Fruit fly (Drosophila melanogaster): Measurements from ENCODE around the gene CG14313.

CG14313 gene

dm6 chr3R:18220211-18220749 lies 28.5 kb upstream of the CG14313 start, which contains the start of the genes CG7988 and CG7183 (continued):
- peak; percentile 95 for TF ChIP-seq CG12104 (GFP tag; optimal IDR thresholded peaks at IDR 0.05)
- peak; percentile 58 for TF ChIP-seq ftz-f1 (GFP tag; optimal IDR thresholded peaks at IDR 0.05)
- peak; percentile 92 for TF ChIP-seq GATAe (GFP tag; conservative IDR thresholded peaks at IDR 0.05)
- no peak for TF ChIP-seq zen2 (GFP tag; IDR thresholded peaks at IDR 0.05; ENCODE audit: partially characterized antibody)

dm6 chr3R:18215900-18216299 lies 24.1 kb upstream of the CG14313 start, which contains the start of gene CG14314:
Gene CG14314, plus strand, starts transcription at chr3R:18216142.
- no peak for TF ChIP-seq Opbp (GFP tag; IDR thresholded peaks at IDR 0.05; ENCODE audit: partially characterized antibody)
- no peak for TF ChIP-seq ranshi (GFP tag; IDR thresholded peaks at IDR 0.05)
- TF ChIP-seq CG7556 (GFP tag; optimal IDR thresholded peaks at IDR 0.05), result no peak
- peak; percentile 56; the same call in 1 of the 2 replicates for TF ChIP-seq Bgb (GFP tag; IDR thresholded peaks at IDR 0.05; ENCODE audit: partially characterized antibody)
- peak; percentile 95 for TF ChIP-seq Ets65A (GFP tag)
- TF ChIP-seq HLHmδ (GFP tag; optimal IDR thresholded peaks at IDR 0.05), result no peak
- no peak for TF ChIP-seq Blimp-1 (GFP tag; optimal IDR thresholded peaks at IDR 0.05)
- TF ChIP-seq Six4 (GFP tag; optimal IDR thresholded peaks at IDR 0.05), result no peak
- no peak for TF ChIP-seq CG4854 (GFP tag; optimal IDR thresholded peaks at IDR 0.05)
- peak; percentile 53 for TF ChIP-seq CG17385 (GFP tag; optimal IDR thresholded peaks at IDR 0.05)
- TF ChIP-seq Fer3 (tag; optimal IDR thresholded peaks at IDR 0.05), result no peak
- no peak for TF ChIP-seq PHDP (tag; optimal IDR thresholded peaks at IDR 0.05)
- TF ChIP-seq CG6272 (GFP tag; IDR thresholded peaks at IDR 0.05), result no peak
- TF ChIP-seq CG2712 (tag; optimal IDR thresholded peaks at IDR 0.05), result no peak
- TF ChIP-seq CG6791 (GFP tag; IDR thresholded peaks at IDR 0.05; ENCODE audit: partially characterized antibody), result no peak
- no peak for TF ChIP-seq CG8359 (GFP tag; optimal IDR thresholded peaks at IDR 0.05; ENCODE audit: borderline replicate concordance)
- no peak for TF ChIP-seq CG14667 (GFP tag; IDR thresholded peaks at IDR 0.05)
- peak; percentile 39; the same call in 1 of the 2 replicates for TF ChIP-seq inv (GFP tag; IDR thresholded peaks at IDR 0.05; ENCODE audit: partially characterized antibody)
- TF ChIP-seq dm (GFP tag; optimal IDR thresholded peaks at IDR 0.05), result no peak
- no peak for TF ChIP-seq hkb (optimal IDR thresholded peaks at IDR 0.05)
- TF ChIP-seq hkb (GFP tag; IDR thresholded peaks at IDR 0.05), result no peak
- no peak for TF ChIP-seq Ada2b (GFP tag; IDR thresholded peaks at IDR 0.05)
- no peak for TF ChIP-seq HLH54F (GFP tag; optimal IDR thresholded peaks at IDR 0.05)
- no peak for TF ChIP-seq Trl (optimal IDR thresholded peaks at IDR 0.05)
- no peak for TF ChIP-seq Trl (GFP tag; optimal IDR thresholded peaks at IDR 0.05)
- no peak for TF ChIP-seq Nf-YB (GFP tag; optimal IDR thresholded peaks at IDR 0.05)
- no peak for TF ChIP-seq CG7357 (GFP tag; IDR thresholded peaks at IDR 0.05)
- no peak for TF ChIP-seq CG12071 (GFP tag; optimal IDR thresholded peaks at IDR 0.05)
- TF ChIP-seq Dp (GFP tag; optimal IDR thresholded peaks at IDR 0.05), result peak; percentile 36
- no peak for TF ChIP-seq Scr (GFP tag; IDR thresholded peaks at IDR 0.05; ENCODE audit: partially characterized antibody)
- no peak for TF ChIP-seq nau (GFP tag; optimal IDR thresholded peaks at IDR 0.05)
- no peak for TF ChIP-seq Fer1 (GFP tag; optimal IDR thresholded peaks at IDR 0.05)
- no peak for TF ChIP-seq CHES-1-like (GFP tag; optimal IDR thresholded peaks at IDR 0.05)
- TF ChIP-seq jumu (GFP tag; optimal IDR thresholded peaks at IDR 0.05), result no peak
- no peak for TF ChIP-seq Hey (tag; optimal IDR thresholded peaks at IDR 0.05)
- no peak for TF ChIP-seq chif (GFP tag; optimal IDR thresholded peaks at IDR 0.05)
- TF ChIP-seq row (GFP tag; IDR thresholded peaks at IDR 0.05), result no peak
- no peak for TF ChIP-seq lmd (GFP tag; IDR thresholded peaks at IDR 0.05)
- TF ChIP-seq CG4404 (GFP tag; IDR thresholded peaks at IDR 0.05), result no peak
- TF ChIP-seq unc-4 (GFP tag; IDR thresholded peaks at IDR 0.05; ENCODE audit: partially characterized antibody), result peak; percentile 16; the same call in 1 of the 2 replicates
- no peak for TF ChIP-seq CG12744 (GFP tag; optimal IDR thresholded peaks at IDR 0.05)
- TF ChIP-seq CG6813 (GFP tag; optimal IDR thresholded peaks at IDR 0.05), result no peak
- no peak for TF ChIP-seq Myb (GFP tag; optimal IDR thresholded peaks at IDR 0.05)
- peak; percentile 92 for TF ChIP-seq ewg (GFP tag; optimal IDR thresholded peaks at IDR 0.05)
- no peak for TF ChIP-seq Usf (GFP tag; optimal IDR thresholded peaks at IDR 0.05)
